Worm (Caenorhabditis elegans) whole organism, L1 larva: Measurements from ENCODE around the gene C27B7.5.

Experiments used
- C34B4.2 ChIP-seq: sonication (generic microtip); optimal IDR thresholded peaks from 2 replicates; lab custom pipeline; 2017; ENCODE audit warnings: mild to moderate bottlenecking, missing genetic modification characterization, missing compliant biosample characterization
- F16B12.6 ChIP-seq: fragments of 150-350 bp; optimal IDR thresholded peaks from 2 replicates; lab custom pipeline; 2014; ENCODE audit warnings: missing biosample characterization, missing genetic modification characterization
- aly-2 ChIP-seq: fragments of 150-350 bp; optimal IDR thresholded peaks from 2 replicates; lab custom pipeline; 2014; ENCODE audit warnings: missing biosample characterization, missing genetic modification characterization
- blmp-1 ChIP-seq: fragments of 150-350 bp; optimal IDR thresholded peaks from 2 replicates; lab custom pipeline; 2014; ENCODE audit warnings: missing biosample characterization, missing genetic modification characterization
- ceh-63 ChIP-seq: fragments of 200-800 bp; sonication (Bioruptor generic); optimal IDR thresholded peaks from 2 replicates; lab custom pipeline; 2018; ENCODE audit warnings: mild to moderate bottlenecking, missing genetic modification characterization, missing compliant biosample characterization
- ceh-8 ChIP-seq: fragments of 200-800 bp; sonication (Bioruptor generic); optimal IDR thresholded peaks from 2 replicates; lab custom pipeline; 2018; ENCODE audit warnings: mild to moderate bottlenecking, missing genetic modification characterization, moderate library complexity, missing compliant biosample characterization
- dsc-1 ChIP-seq: sonication (generic microtip); optimal IDR thresholded peaks from 2 replicates; lab custom pipeline; 2016; ENCODE audit warnings: mild to moderate bottlenecking, missing genetic modification characterization, missing compliant biosample characterization
- efl-3 ChIP-seq: fragments of 200-800 bp; sonication (Bioruptor generic); optimal IDR thresholded peaks from 2 replicates; lab custom pipeline; 2018; ENCODE audit warnings: mild to moderate bottlenecking, missing genetic modification characterization, missing compliant biosample characterization
- egl-13 ChIP-seq: sonication (generic microtip); optimal IDR thresholded peaks from 2 replicates; lab custom pipeline; 2016; ENCODE audit warnings: missing genotype, missing genetic modification reagents, missing genetic modification characterization, missing compliant biosample characterization
- ets-5 ChIP-seq: fragments of 200-800 bp; sonication (Bioruptor generic); IDR thresholded peaks from 2 replicates; pipeline ENCODE4 v1.3.6; 2022; ENCODE audit warnings: missing genetic modification characterization, missing compliant biosample characterization
- fkh-8 ChIP-seq: sonication (generic microtip); optimal IDR thresholded peaks from 2 replicates; lab custom pipeline; 2016; ENCODE audit warnings: mild to moderate bottlenecking, missing genetic modification characterization, missing compliant biosample characterization
- fos-1 ChIP-seq: fragments of 150-350 bp; optimal IDR thresholded peaks from 2 replicates; lab custom pipeline; 2014; ENCODE audit warnings: missing biosample characterization, missing genetic modification characterization
- irx-1 ChIP-seq: sonication (generic microtip); optimal IDR thresholded peaks from 2 replicates; lab custom pipeline; 2016; ENCODE audit warnings: missing genetic modification characterization, missing compliant biosample characterization
- jun-1 ChIP-seq: fragments of 150-350 bp; optimal IDR thresholded peaks from 2 replicates; lab custom pipeline; 2014; ENCODE audit warnings: missing biosample characterization, missing genetic modification reagents, missing genetic modification characterization
- lin-13 ChIP-seq: fragments of 150-350 bp; optimal IDR thresholded peaks from 2 replicates; lab custom pipeline; 2014; ENCODE audit warnings: missing biosample characterization, missing genetic modification reagents, missing genetic modification characterization
- lin-14 ChIP-seq: fragments of 200-800 bp; sonication (Bioruptor generic); optimal IDR thresholded peaks from 2 replicates; lab custom pipeline; 2018; ENCODE audit warnings: mild to moderate bottlenecking, missing genetic modification characterization, moderate library complexity, missing compliant biosample characterization
- lin-15B ChIP-seq: fragments of 150-350 bp; sonication (generic microtip); optimal IDR thresholded peaks from 3 replicates; lab custom pipeline; 2014; ENCODE audit warnings: missing biosample characterization, missing genetic modification characterization
- lsy-2 ChIP-seq, 2 experiments: fragments of 150-350 bp; optimal IDR thresholded peaks; 2 replicates each; lab custom pipeline; 2014; ENCODE audit warnings: missing biosample characterization in 2 of 2, missing genetic modification characterization in 2 of 2
- mab-9 ChIP-seq: fragments of 200-800 bp; sonication (Bioruptor generic); IDR thresholded peaks from 2 replicates; pipeline ENCODE4 v1.3.6; 2022; ENCODE audit warnings: missing genetic modification reagents, missing genetic modification characterization, missing compliant biosample characterization
- mdl-1 ChIP-seq, 2 experiments: fragments of 150-350 bp; optimal IDR thresholded peaks; 2 replicates each; lab custom pipeline; 2014 to 2017; ENCODE audit warnings: missing biosample characterization in 2 of 2, missing genetic modification characterization in 2 of 2, inconsistent platforms in 1 of 2
- mef-2 ChIP-seq: fragments of 150-350 bp; optimal IDR thresholded peaks from 2 replicates; lab custom pipeline; 2014; ENCODE audit warnings: missing biosample characterization, missing genetic modification characterization
- mep-1 ChIP-seq: fragments of 150-350 bp; optimal IDR thresholded peaks from 2 replicates; lab custom pipeline; 2014; ENCODE audit warnings: missing biosample characterization, missing genetic modification characterization
- nhr-11 ChIP-seq: fragments of 150-350 bp; optimal IDR thresholded peaks from 2 replicates; lab custom pipeline; 2014; ENCODE audit warnings: missing biosample characterization, missing genetic modification characterization
- nhr-19 ChIP-seq: fragments of 200-800 bp; sonication (Bioruptor generic); conservative IDR thresholded peaks from 2 replicates; pipeline ENCODE4 v1.3.6; 2022; ENCODE audit warnings: missing genetic modification characterization, missing compliant biosample characterization
- nhr-20 ChIP-seq: sonication (generic microtip); optimal IDR thresholded peaks from 2 replicates; lab custom pipeline; 2016; ENCODE audit warnings: mild to moderate bottlenecking, missing genetic modification characterization, missing compliant biosample characterization
- nhr-237 ChIP-seq: fragments of 150-350 bp; optimal IDR thresholded peaks from 2 replicates; lab custom pipeline; 2014; ENCODE audit warnings: missing biosample characterization, missing genetic modification characterization
- nhr-28 ChIP-seq: fragments of 150-350 bp; optimal IDR thresholded peaks from 2 replicates; lab custom pipeline; 2014; ENCODE audit warnings: missing biosample characterization, missing genetic modification characterization
- nhr-47 ChIP-seq: sonication (generic microtip); optimal IDR thresholded peaks from 2 replicates; lab custom pipeline; 2016; ENCODE audit warnings: mild to moderate bottlenecking, missing genetic modification characterization, moderate library complexity, missing compliant biosample characterization
- nhr-71 ChIP-seq: sonication (generic microtip); optimal IDR thresholded peaks from 2 replicates; lab custom pipeline; 2016; ENCODE audit warnings: mild to moderate bottlenecking, missing genetic modification characterization, moderate library complexity, missing compliant biosample characterization
- nhr-77 ChIP-seq: fragments of 150-350 bp; optimal IDR thresholded peaks from 2 replicates; lab custom pipeline; 2014; ENCODE audit warnings: missing biosample characterization, missing genetic modification characterization
- nhr-84 ChIP-seq: sonication (generic microtip); optimal IDR thresholded peaks from 2 replicates; lab custom pipeline; 2017; ENCODE audit warnings: missing biosample characterization, missing genetic modification characterization
- nhr-85 ChIP-seq: sonication (generic microtip); peaks from one replicate; lab custom pipeline; 2016; ENCODE audit warnings: missing genetic modification characterization, inconsistent platforms, missing compliant biosample characterization
- nhr-90 ChIP-seq: sonication (generic microtip); optimal IDR thresholded peaks from 2 replicates; lab custom pipeline; 2016; ENCODE audit warnings: mild to moderate bottlenecking, missing genetic modification characterization, missing compliant biosample characterization; ENCODE audit not compliant: poor library complexity
- pax-3 ChIP-seq: fragments of 200-800 bp; sonication (Bioruptor generic); optimal IDR thresholded peaks from 2 replicates; lab custom pipeline; 2018; ENCODE audit warnings: mild to moderate bottlenecking, missing genetic modification characterization, moderate library complexity, missing compliant biosample characterization
- pqm-1 ChIP-seq: sonication (generic microtip); optimal IDR thresholded peaks from 3 replicates; lab custom pipeline; 2017; ENCODE audit warnings: missing biosample characterization, missing genetic modification characterization
- snpc-4 ChIP-seq: fragments of 150-350 bp; optimal IDR thresholded peaks from 2 replicates; lab custom pipeline; 2014; ENCODE audit warnings: missing biosample characterization, missing genetic modification characterization
- snu-23 ChIP-seq: sonication (generic microtip); optimal IDR thresholded peaks from 2 replicates; lab custom pipeline; 2016; ENCODE audit warnings: missing genetic modification characterization, missing compliant biosample characterization
- sptf-1 ChIP-seq: fragments of 150-350 bp; optimal IDR thresholded peaks from 2 replicates; lab custom pipeline; 2014; ENCODE audit warnings: missing biosample characterization, missing genetic modification characterization
- sup-37 ChIP-seq: fragments of 200-800 bp; sonication (Bioruptor generic); optimal IDR thresholded peaks from 2 replicates; lab custom pipeline; 2018; ENCODE audit warnings: mild to moderate bottlenecking, missing genetic modification characterization, missing compliant biosample characterization
- swsn-7 ChIP-seq: sonication (generic microtip); optimal IDR thresholded peaks from 2 replicates; lab custom pipeline; 2016; ENCODE audit warnings: missing genetic modification characterization, missing compliant biosample characterization
- tbx-2 ChIP-seq: sonication (generic microtip); optimal IDR thresholded peaks from 2 replicates; lab custom pipeline; 2016; ENCODE audit warnings: missing genetic modification characterization, missing compliant biosample characterization
- unc-30 ChIP-seq: sonication (generic microtip); optimal IDR thresholded peaks from 2 replicates; lab custom pipeline; 2017; ENCODE audit warnings: missing biosample characterization, missing genetic modification characterization
- unc-62 ChIP-seq: fragments of 150-350 bp; optimal IDR thresholded peaks from 2 replicates; lab custom pipeline; 2014; ENCODE audit warnings: missing biosample characterization, missing genetic modification reagents, missing genetic modification characterization
- unc-86 ChIP-seq: sonication (generic microtip); optimal IDR thresholded peaks from 2 replicates; lab custom pipeline; 2016; ENCODE audit warnings: missing genetic modification characterization, missing compliant biosample characterization
- unc-98 ChIP-seq: fragments of 200-800 bp; sonication (Bioruptor generic); IDR thresholded peaks from 2 replicates; pipeline ENCODE4 v1.3.6; 2022; ENCODE audit warnings: missing genetic modification characterization, missing compliant biosample characterization
- vab-15 ChIP-seq: sonication (generic microtip); optimal IDR thresholded peaks from 2 replicates; lab custom pipeline; 2017; ENCODE audit warnings: missing genotype, mild to moderate bottlenecking, missing genetic modification characterization, missing compliant biosample characterization
- xbp-1 ChIP-seq: sonication (generic microtip); optimal IDR thresholded peaks from 2 replicates; lab custom pipeline; 2016; ENCODE audit warnings: missing genetic modification characterization, missing compliant biosample characterization
- zag-1 ChIP-seq: fragments of 150-350 bp; optimal IDR thresholded peaks from 2 replicates; lab custom pipeline; 2014; ENCODE audit warnings: missing biosample characterization, missing genetic modification characterization
- zip-4 ChIP-seq: fragments of 200-800 bp; sonication (Bioruptor generic); optimal IDR thresholded peaks from 2 replicates; lab custom pipeline; 2018; ENCODE audit warnings: mild to moderate bottlenecking, missing genetic modification characterization, moderate library complexity, missing compliant biosample characterization
- ztf-11 ChIP-seq, 2 experiments: sonication (generic microtip); optimal IDR thresholded peaks; 2 replicates each; lab custom pipeline; 2016 to 2017; ENCODE audit warnings: missing genetic modification characterization in 2 of 2, missing biosample characterization in 1 of 2, missing compliant biosample characterization in 1 of 2
- ztf-4 ChIP-seq: fragments of 150-350 bp; optimal IDR thresholded peaks from 2 replicates; lab custom pipeline; 2014; ENCODE audit warnings: missing biosample characterization, missing genetic modification characterization

The C27B7.5 gene

ce11 chrIV:8891131-8891530, 10.3 kb upstream of the C27B7.5 start, which contains the start of gene spr-2 (continued):
- TF ChIP-seq unc-98 (GFP tag; lab: Robert Waterston, UW) (no peak), unc-62 (GFP tag; lab: Kevin White, UChicago) (no peak)

- TF ChIP-seq unc-30 (tag; lab: Kevin White, UChicago) (no peak), zag-1 (no peak), nhr-11 (no peak)
- TF ChIP-seq, all 84 proteins: peak for 0
Observed at ce11 chrIV:8892558-8892957, 8.9 kb upstream of the C27B7.5 start, which contains the start of gene C27B7.2. Gene C27B7.2, plus strand, starts transcription at chrIV:8892858.

ce11 chrIV:8893746-8894145, 7.7 kb upstream of the C27B7.5 start, which contains the start of gene rad-54.L2:
Gene rad-54.L2, plus strand, starts transcription at chrIV:8894077.
- TF ChIP-seq nhr-85 (tag; lab: Kevin White, UChicago) (peak; percentile 5), snu-23 (GFP tag; lab: Kevin White, UChicago) (peak; percentile 64), unc-86 (tag; lab: Kevin White, UChicago) (no peak), snpc-4 (peak; percentile 19), dsc-1 (peak; percentile 57), ets-5 (GFP tag; lab: Robert Waterston, UW) (no peak), lin-15B (tag; lab: Kevin White, UChicago) (peak; percentile 35), nhr-90 (peak; percentile 23), nhr-237 (tag; lab: Kevin White, UChicago) (peak; percentile 26), mdl-1 (tag; optimal IDR thresholded peaks at IDR 0.05; lab: Kevin White, UChicago) (peak in 1 of 2 experiments; percentile 22), irx-1 (peak; percentile 13), nhr-11 (no peak), tbx-2 (tag; lab: Kevin White, UChicago) (peak; percentile 29), nhr-84 (no peak), sptf-1 (tag; lab: Kevin White, UChicago) (no peak), pax-3 (tag; lab: Kevin White, UChicago) (no peak), ceh-63 (GFP tag; lab: Kevin White, UChicago) (no peak), swsn-7 (tag; lab: Kevin White, UChicago) (peak; percentile 25), aly-2 (no peak), fkh-8 (tag; lab: Kevin White, UChicago) (peak; percentile 79), efl-3 (GFP tag; lab: Kevin White, UChicago) (no peak), mep-1 (tag; lab: Kevin White, UChicago) (peak; percentile 76), xbp-1 (tag; lab: Kevin White, UChicago) (peak; percentile 8), pqm-1 (tag; lab: Kevin White, UChicago) (no peak), ztf-11 (tag; optimal IDR thresholded peaks at IDR 0.05; lab: Kevin White, UChicago) (no peak), nhr-28 (no peak), mef-2 (no peak), nhr-19 (GFP tag; lab: Robert Waterston, UW) (no peak), lin-14 (peak; percentile 76), egl-13 (tag; lab: Kevin White, UChicago) (peak; percentile 4), vab-15 (tag; lab: Kevin White, UChicago) (no peak), lsy-2 (tag; optimal IDR thresholded peaks at IDR 0.05; lab: Kevin White, UChicago) (peak; percentile 41 to 76), nhr-20 (tag; lab: Kevin White, UChicago) (peak; percentile 61), sup-37 (GFP tag; lab: Kevin White, UChicago) (no peak), C34B4.2 (tag; lab: Kevin White, UChicago) (no peak), ceh-8 (GFP tag; lab: Kevin White, UChicago) (no peak), nhr-71 (tag; lab: Kevin White, UChicago) (peak; percentile 58), zip-4 (GFP tag; lab: Kevin White, UChicago) (peak; percentile 39), F16B12.6 (peak; percentile 12), fos-1 (tag; lab: Kevin White, UChicago) (peak; percentile 5), mab-9 (GFP tag; lab: Robert Waterston, UW) (no peak), nhr-77 (peak; percentile 10), nhr-47 (tag; lab: Kevin White, UChicago) (peak; percentile 64), jun-1 (tag; lab: Kevin White, UChicago) (no peak), lin-13 (GFP tag; lab: Kevin White, UChicago) (peak; percentile 43), blmp-1 (tag; lab: Kevin White, UChicago) (peak; percentile 17), ztf-4 (tag; lab: Kevin White, UChicago) (no peak)
